Fruit fly (Drosophila melanogaster): ENCODE results near the gene CG10748.

Gene CG10748

DNA sequence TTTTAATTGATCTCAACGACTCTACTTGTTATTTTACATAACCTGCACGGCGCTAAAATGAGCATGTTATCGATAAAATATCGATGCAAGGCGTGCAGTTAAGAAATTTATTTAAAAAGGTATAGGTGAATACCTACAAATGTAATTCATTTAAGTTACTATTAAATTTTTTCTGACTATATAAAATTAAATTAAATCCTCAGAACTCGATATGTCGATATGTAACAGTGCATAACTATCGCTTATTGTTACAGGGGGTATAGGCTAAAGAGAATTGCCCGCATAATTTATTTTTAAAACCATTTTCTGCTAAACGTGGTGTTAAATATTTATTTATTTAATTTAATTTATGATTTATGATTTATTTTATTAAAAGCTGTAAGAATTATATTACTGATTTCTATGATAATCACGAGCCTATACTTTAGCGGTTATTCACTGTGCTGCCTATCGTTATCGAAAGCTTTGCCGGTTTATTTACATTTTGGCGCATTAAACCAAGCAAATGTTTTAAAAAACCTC, 45.7 kb upstream of the CG10748 start, which contains the start of the genes mRpL20 and Icmt (continued):
- TF ChIP-seq E2f1 (GFP tag; IDR thresholded peaks at IDR 0.05) (peak; percentile 97), D19A (tag; optimal IDR thresholded peaks at IDR 0.05) (peak; percentile 77), jumu (GFP tag; optimal IDR thresholded peaks at IDR 0.05) (peak; percentile 26), CG12744 (GFP tag; optimal IDR thresholded peaks at IDR 0.05) (peak; percentile 29), HmgD (GFP tag; optimal IDR thresholded peaks at IDR 0.05) (no peak), CG17361 (GFP tag; IDR thresholded peaks at IDR 0.05) (peak; percentile 98), Fer1 (GFP tag; optimal IDR thresholded peaks at IDR 0.05) (peak; percentile 85), CG33557 (GFP tag; optimal IDR thresholded peaks at IDR 0.05) (peak; percentile 70), CG15696 (tag; optimal IDR thresholded peaks at IDR 0.05) (peak; percentile 66), nerfin-2 (GFP tag; IDR thresholded peaks at IDR 0.05; ENCODE audit: partially characterized antibody) (peak; percentile 92), zf30C (GFP tag; optimal IDR thresholded peaks at IDR 0.05) (no peak), Mes4 (GFP tag; optimal IDR thresholded peaks at IDR 0.05) (no peak), eyg (GFP tag; optimal IDR thresholded peaks at IDR 0.05) (no peak), NFAT (GFP tag; IDR thresholded peaks at IDR 0.05) (peak; percentile 93), HLHmδ (GFP tag; optimal IDR thresholded peaks at IDR 0.05) (no peak), Asciz (GFP tag; optimal IDR thresholded peaks at IDR 0.05) (peak; percentile 79), Adf1 (GFP tag; IDR thresholded peaks at IDR 0.05) (peak; percentile 82), mld (GFP tag; IDR thresholded peaks at IDR 0.05; ENCODE audit: partially characterized antibody) (no peak), Oaz (GFP tag; IDR thresholded peaks at IDR 0.05) (peak; percentile 93), ash1 (GFP tag; optimal IDR thresholded peaks at IDR 0.05) (no peak), Spps (tag; optimal IDR thresholded peaks at IDR 0.05) (peak; percentile 74), h (optimal IDR thresholded peaks at IDR 0.05) (no peak), stwl (tag; optimal IDR thresholded peaks at IDR 0.05) (peak; percentile 40), CG4360 (GFP tag; IDR thresholded peaks at IDR 0.05) (peak; percentile 79), CG10209 (GFP tag; optimal IDR thresholded peaks at IDR 0.05) (peak; percentile 94), CG8924 (tag; optimal IDR thresholded peaks at IDR 0.05) (peak; percentile 93), pita (GFP tag; optimal IDR thresholded peaks at IDR 0.05) (no peak), shn (GFP tag; optimal IDR thresholded peaks at IDR 0.05) (no peak), Doc3 (GFP tag; IDR thresholded peaks at IDR 0.05; ENCODE audit: partially characterized antibody) (peak; percentile 72), CG11695 (GFP tag; IDR thresholded peaks at IDR 0.05) (peak; percentile 97), CG10274 (GFP tag; optimal IDR thresholded peaks at IDR 0.05) (peak; percentile 52), ab (GFP tag; optimal IDR thresholded peaks at IDR 0.05) (peak; percentile 4), Dp (GFP tag; optimal IDR thresholded peaks at IDR 0.05) (peak; percentile 40), sug (tag; optimal IDR thresholded peaks at IDR 0.05) (peak; percentile 80), Myb (GFP tag; optimal IDR thresholded peaks at IDR 0.05) (no peak), peb (GFP tag; IDR thresholded peaks at IDR 0.05) (peak; percentile 93), Dfd (GFP tag; optimal IDR thresholded peaks at IDR 0.05) (no peak), CG12219 (GFP tag; optimal IDR thresholded peaks at IDR 0.05) (peak; percentile 82), H15 (GFP tag; IDR thresholded peaks at IDR 0.05) (peak; percentile 96), sim (GFP tag; IDR thresholded peaks at IDR 0.05) (peak; percentile 84), Med (GFP tag) (peak; percentile 82), z (GFP tag; IDR thresholded peaks at IDR 0.05) (no peak), Sry-δ (GFP tag; optimal IDR thresholded peaks at IDR 0.05) (peak; percentile 33), psq (GFP tag; optimal IDR thresholded peaks at IDR 0.05) (peak; percentile 78), amos (GFP tag; IDR thresholded peaks at IDR 0.05; ENCODE audit: partially characterized antibody) (peak; percentile 72), Ada2b (GFP tag; IDR thresholded peaks at IDR 0.05) (peak; percentile 93), CG18262 (tag; optimal IDR thresholded peaks at IDR 0.05) (peak; percentile 93), CG31388 (GFP tag; optimal IDR thresholded peaks at IDR 0.05) (peak; percentile 8), lmd (GFP tag; IDR thresholded peaks at IDR 0.05) (peak; percentile 98), Nf-YB (GFP tag; optimal IDR thresholded peaks at IDR 0.05) (peak; percentile 77), Max (GFP tag; optimal IDR thresholded peaks at IDR 0.05) (peak; percentile 77), Sin3A (optimal IDR thresholded peaks at IDR 0.05) (no peak)

All from whole organism, embryonic.